Fruit fly (Drosophila melanogaster): ENCODE measurements around the gene RhoGAP15B.

The RhoGAP15B gene

dm6 chrX:16923503-16923902 lies 19.6 kb upstream of the RhoGAP15B start:
- TF ChIP-seq CG17801 (GFP tag; optimal IDR thresholded peaks at IDR 0.05; ENCODE audit: partially characterized antibody) = no peak

- TF ChIP-seq CG17801 (GFP tag; optimal IDR thresholded peaks at IDR 0.05; ENCODE audit: partially characterized antibody) = no peak
Measured at dm6 chrX:16924069-16924721, 18.9 kb upstream of the RhoGAP15B start.

- TF ChIP-seq CG17801 (GFP tag; optimal IDR thresholded peaks at IDR 0.05; ENCODE audit: partially characterized antibody) = no peak
Measured at dm6 chrX:16926726-16927125, 16.4 kb upstream of the RhoGAP15B start.

DNA sequence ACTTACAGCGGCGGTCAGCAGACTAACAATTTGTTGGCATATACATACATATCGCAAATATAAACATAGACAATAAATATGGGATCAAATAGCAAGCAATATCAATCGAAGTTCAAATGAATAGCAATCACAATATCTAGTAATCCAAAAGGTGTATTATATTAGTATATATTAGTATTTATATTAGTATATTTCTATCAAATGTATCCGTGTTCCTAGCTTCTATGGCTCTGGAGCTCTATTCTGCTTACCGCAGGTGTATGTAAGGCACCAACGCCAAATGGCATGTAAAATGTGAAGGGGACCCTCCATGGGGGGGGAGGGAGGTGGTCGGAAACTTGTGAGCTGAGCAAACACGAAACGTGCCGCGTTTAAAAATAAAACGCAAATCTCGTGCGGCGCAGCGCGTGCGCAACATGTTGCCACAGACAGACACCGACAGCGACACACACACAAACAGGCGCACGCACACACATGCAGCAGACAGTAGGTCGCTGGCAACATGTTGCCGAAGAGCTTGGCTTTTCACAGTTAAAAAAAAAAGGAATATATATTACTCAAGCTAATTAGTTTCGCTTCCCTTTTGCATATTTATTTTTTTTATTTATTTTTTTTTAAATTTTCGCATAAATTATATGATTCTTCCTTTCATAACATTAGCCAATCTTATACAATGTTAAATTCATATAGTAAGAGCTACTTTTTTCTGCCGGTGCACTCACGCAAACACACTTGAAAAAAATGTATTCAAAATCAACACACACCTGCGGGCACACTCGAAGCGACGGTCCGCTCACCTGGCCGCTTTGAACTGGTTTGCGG lies 12.4 kb upstream of the RhoGAP15B start:
- TF ChIP-seq CG17801 (GFP tag; optimal IDR thresholded peaks at IDR 0.05; ENCODE audit: partially characterized antibody) = no peak

DNA sequence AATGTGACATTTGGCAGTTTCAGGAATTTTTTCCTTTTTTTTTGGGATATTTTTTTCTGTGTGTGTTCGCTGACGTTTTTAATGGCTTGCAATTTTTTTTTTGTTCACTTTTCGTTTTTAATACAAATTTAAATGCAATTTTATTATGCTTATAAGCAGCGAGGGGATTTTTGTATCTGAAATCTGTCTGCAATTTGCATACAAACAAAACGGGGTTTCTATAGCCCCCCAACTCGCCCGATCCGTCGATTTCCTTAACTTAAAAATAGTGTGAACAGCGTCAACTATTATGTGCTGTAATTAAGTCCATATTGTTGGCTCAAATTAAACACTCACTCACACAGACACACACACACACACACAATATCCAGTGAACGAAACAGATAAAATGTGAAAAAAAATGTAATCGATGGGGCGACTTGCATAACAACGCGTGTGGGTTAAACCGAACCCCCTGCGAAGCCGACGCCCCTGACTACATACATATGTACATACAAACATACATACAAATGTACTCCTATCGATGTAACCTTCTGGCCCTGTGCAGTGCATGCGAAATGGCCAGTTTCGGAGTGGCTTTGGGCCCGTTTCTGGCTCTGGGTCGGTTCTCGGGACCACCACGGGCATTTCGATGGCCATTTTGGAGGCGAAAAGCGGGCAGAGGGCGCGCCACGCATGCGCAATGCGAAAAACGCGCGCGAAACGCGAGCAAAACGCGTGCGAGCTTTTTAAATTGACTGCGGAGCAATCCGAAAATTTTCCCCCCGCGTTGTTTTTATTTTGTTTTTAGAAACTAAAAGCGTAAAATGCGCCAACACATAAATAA lies 10.9 kb upstream of the RhoGAP15B start:
- no peak for TF ChIP-seq CG17801 (GFP tag; optimal IDR thresholded peaks at IDR 0.05; ENCODE audit: partially characterized antibody)

DNA sequence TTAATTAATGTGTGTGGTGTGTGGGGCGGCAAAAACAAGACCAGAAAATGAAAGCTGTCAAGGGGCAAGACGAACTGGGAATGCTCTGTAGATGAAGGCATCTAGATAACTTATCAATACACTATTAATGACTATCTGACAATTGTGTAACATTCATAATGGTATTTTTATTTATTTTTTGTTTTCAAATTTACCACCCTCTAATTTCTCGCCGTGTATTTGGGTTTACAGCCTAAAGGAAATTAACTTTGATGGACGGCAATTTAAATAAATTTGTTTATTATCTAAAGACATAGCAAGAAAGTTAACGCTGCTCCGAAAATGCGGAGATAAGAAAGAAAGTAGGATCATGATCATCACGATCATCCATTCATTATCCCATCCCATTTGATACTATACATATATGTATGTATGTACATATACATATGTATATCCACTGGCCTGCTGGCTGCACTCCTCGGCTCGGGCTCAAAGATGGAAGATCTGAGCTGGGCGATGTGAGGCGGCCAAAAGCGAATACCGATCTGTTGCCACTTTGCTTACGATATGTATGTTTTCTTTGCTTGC lies 10.2 kb upstream of the RhoGAP15B start:
- TF ChIP-seq CG17801 (GFP tag; optimal IDR thresholded peaks at IDR 0.05; ENCODE audit: partially characterized antibody) = no peak

DNA sequence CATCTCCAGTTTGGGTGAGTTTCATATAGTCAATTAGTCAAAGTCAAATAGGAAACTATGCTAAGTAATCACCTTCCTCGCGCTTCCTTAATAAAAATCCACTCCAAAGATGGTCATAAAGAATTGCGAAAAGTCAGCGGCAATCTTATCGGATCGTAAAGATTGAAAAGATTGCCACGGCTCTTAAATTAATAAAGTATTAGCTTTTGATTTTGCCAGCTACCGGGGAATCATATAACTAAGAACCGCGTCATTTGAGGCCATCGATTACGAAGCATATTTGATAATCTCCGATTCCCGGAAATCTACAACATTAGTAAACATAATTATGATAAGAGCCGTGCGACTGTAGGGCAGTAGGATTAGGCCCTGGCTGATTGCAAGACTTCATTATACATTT lies 8.7 kb upstream of the RhoGAP15B start:
- TF ChIP-seq CG17801 (GFP tag; optimal IDR thresholded peaks at IDR 0.05; ENCODE audit: partially characterized antibody) = no peak

DNA sequence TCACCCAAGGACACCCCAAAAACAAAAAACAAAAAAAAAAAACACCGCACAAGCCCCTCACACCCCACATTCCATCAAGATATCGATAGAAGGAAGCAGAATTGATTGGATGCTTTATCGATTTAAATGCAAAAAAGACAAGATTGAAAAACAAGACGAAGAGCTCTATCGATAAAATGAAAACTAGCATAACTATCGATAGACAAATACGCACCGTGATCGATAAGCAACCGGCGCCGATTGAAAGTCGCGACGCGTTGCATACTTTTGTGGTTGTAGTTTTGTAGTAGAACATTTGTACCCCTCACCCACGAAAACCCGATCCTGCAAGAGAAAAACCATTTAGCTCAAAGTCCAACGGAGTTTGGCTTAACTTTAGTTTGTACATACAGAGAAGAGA lies 6.4 kb upstream of the RhoGAP15B start:
- TF ChIP-seq CG17801 (GFP tag; optimal IDR thresholded peaks at IDR 0.05; ENCODE audit: partially characterized antibody) = no peak

DNA sequence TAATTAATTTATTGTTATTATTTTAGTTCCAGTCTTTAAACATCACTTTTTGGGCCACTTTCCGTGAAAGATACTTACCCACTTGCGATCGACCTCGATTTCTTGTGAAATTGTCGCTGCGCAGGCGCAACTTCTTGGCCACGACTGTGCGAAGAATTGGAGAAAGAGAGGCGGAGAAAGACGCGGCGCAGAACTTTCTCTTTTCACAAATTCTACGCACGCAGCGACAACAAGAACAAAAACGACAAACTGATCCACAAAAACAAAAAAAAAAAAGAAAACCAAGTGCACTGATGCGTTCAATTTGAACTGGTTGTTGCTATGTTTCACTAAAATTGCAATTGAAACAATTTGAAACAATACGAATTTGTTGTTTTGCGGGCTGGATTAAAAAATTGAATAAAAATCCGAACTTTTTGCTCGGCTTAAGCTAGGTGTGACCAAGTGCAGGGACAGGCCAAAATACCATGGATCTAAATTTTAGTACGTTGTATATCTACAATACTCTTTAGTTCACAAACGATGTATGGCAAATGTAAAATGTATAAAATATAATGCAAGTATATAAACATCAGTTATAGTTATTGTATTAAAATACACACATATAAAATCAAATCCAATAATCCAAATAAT lies 2.5 kb upstream of the RhoGAP15B start, which contains the start of gene wus:
TSS of gene wus (minus strand) at position 448 of the 633 bp plus-strand sequence.
- no peak for TF ChIP-seq CG17801 (GFP tag; optimal IDR thresholded peaks at IDR 0.05; ENCODE audit: partially characterized antibody)

DNA sequence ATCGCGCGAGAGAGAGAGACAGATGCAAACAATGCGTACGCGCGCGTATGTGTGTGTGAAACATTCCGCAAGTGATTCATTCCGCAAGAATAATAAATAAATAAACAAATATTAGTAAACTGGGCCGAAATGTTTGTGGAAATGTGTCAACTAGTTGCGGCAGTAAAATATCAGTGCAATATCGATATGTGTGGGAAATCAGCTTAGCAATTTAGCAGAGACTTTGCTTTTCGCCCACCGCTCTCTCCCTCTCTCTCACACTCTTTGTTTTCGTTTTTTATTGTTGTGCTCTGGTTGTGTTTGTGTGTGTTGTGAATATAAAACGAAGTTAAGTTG lies 393 bp downstream of the RhoGAP15B start:
- TF ChIP-seq CG17801 (GFP tag; optimal IDR thresholded peaks at IDR 0.05; ENCODE audit: partially characterized antibody) = no peak

DNA sequence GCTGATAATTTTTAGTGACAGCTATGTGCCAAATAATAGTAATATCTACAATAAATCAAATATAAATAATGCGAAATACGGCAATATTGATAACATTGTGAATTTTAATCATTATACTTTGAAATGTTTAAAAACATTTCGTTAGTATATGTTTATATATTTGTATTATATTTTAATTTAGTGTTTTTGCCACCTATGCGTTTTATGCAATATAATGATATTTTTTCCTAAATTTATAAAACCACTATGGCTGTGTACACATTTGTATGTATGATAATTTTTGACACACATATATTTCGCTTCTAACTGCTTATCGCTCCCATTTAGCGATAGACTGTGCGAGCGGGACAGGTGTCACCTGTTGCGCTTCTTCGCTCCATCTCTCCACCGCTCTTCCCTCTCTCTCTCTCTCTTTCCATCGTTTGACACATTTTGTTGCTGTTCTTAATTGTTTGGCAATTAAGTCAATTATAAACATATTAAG lies 1.0 kb downstream of the RhoGAP15B start:
- TF ChIP-seq CG17801 (GFP tag; optimal IDR thresholded peaks at IDR 0.05; ENCODE audit: partially characterized antibody) = peak; percentile 50

DNA sequence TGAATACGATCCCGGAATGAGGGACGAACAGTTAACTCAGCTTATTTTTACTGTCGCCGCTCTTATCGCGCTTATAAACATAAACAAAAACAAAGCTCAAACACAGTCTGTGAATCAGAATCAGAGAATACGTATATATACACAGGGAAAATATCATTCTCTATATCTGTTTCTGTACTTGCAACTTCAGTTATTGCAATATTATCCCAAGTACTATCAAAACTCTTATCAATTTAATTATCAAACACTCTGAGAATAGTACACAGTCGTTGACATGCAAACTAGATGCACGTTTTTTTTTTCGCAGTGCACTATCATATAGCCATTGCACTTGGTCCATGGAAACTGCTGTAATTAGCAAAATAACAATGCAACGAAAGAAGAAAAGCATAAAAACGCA lies 2.3 kb downstream of the RhoGAP15B start:
- TF ChIP-seq CG17801 (GFP tag; optimal IDR thresholded peaks at IDR 0.05; ENCODE audit: partially characterized antibody) = peak; percentile 74

- TF ChIP-seq CG17801 (GFP tag; optimal IDR thresholded peaks at IDR 0.05; ENCODE audit: partially characterized antibody) = no peak
Measured at dm6 chrX:16946604-16947003, 3.5 kb downstream of the RhoGAP15B start.

dm6 chrX:16948371-16948770 lies 5.3 kb downstream of the RhoGAP15B start, which contains the start of gene CG13000:
CG13000 (minus strand) TSS chrX:16948471.
- TF ChIP-seq CG17801 (GFP tag; optimal IDR thresholded peaks at IDR 0.05; ENCODE audit: partially characterized antibody) = no peak

DNA sequence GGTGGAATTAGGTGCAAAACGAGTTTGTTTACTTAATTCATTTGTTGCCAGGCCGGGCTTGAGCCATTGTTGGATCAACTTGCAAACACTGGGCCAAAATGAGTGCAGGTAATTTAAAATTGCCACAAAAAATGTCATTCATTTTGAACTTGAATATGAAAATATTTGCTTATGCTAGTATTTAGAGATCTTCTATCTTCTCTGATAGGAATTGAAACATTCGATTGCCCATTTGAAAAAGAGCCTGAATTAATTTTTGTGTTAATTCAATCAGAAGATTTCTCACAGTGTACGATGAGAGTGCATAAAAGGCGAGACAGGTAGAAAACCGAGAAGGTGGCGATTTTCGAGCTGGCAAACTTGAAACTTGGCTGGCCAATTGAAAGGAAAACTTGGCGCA lies 23.4 kb downstream of the RhoGAP15B start:
- peak; percentile 47 for TF ChIP-seq CG17801 (GFP tag; optimal IDR thresholded peaks at IDR 0.05; ENCODE audit: partially characterized antibody)

All from ovary, adult (tissue).